Fruit fly (Drosophila melanogaster) S2 (cell line): ENCODE results near the gene Gr64e.

Experiments used
- CG8478 ChIP-seq: fragments of >200 bp; optimal IDR thresholded peaks from 2 replicates; lab custom pipeline; 2018
- CTCF ChIP-seq, 2 experiments: fragments of >200 bp; optimal IDR thresholded peaks; 2 replicates each; lab custom pipeline; 2018

- TF ChIP-seq CG8478 (lab: Kevin White, UChicago) (no peak), CTCF (optimal IDR thresholded peaks at IDR 0.05; lab: Kevin White, UChicago) (no peak)
Measured at dm6 chr3L:4025738-4026505, 6.0 kb upstream of the Gr64e start, which contains the start of gene CG11594.
